Fruit fly (Drosophila melanogaster) ovary, adult (tissue): Measurements from ENCODE around the gene Hmgcl.
A peak's percentile ranks its signal among the peaks of the same experiment; 100 is the strongest.

ENCODE experiments used
- CG17801 ChIP-seq: fragments of 200-800 bp; optimal IDR thresholded peaks from 2 replicates; lab custom pipeline; 2019; ENCODE audit warnings: missing biosample characterization, mild to moderate bottlenecking, missing genetic modification characterization, moderate library complexity; ENCODE audit not compliant: partially characterized antibody

Gene Hmgcl

DNA sequence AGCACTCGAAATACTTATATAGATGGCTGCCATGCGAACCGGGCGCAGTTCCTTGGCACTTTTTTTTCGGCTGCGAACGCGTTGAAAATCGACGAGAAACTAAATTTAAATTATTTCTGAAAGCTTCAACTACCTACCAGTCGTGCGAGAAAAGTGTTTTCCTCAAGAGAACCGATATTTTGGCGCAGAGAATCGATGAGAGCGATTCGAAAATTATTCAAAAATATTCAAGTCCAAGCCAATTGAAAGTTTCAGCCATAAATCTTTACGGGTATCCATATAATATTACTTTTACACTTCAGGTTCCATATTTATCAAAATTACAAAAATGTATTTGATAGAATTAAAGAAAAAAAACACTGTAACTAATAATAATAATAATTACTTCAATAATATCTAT lies 17.5 kb upstream of the Hmgcl start, which contains the start of gene CG18304:
TSS of gene CG18304 (minus strand) at position 101 of the 400 bp plus-strand sequence.
- no peak for TF ChIP-seq CG17801 (GFP tag; lab: Kevin White, UChicago)

DNA sequence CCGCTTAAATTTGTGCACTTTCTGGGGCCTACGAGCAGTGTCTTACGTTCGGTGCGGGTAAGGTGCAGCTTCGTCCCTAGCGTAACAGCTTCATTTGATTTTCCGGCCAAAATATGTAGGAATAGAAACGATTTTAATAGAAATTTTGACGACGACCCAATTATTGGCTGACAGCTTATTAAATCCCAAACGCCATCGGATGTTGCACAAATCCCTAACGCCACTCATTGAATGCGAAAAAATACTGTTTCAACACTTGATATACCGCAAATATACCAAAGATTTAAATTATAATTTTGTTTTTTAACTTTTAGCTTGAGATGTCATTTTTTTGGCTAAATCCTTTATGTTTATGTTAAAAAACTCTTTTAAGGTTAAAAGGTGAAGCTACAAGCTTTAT lies 15.1 kb upstream of the Hmgcl start, which contains the start of gene Fgop2:
TSS of gene Fgop2 (minus strand) at position 202 of the 400 bp plus-strand sequence.
- TF ChIP-seq CG17801 (GFP tag; lab: Kevin White, UChicago): peak; percentile 30

DNA sequence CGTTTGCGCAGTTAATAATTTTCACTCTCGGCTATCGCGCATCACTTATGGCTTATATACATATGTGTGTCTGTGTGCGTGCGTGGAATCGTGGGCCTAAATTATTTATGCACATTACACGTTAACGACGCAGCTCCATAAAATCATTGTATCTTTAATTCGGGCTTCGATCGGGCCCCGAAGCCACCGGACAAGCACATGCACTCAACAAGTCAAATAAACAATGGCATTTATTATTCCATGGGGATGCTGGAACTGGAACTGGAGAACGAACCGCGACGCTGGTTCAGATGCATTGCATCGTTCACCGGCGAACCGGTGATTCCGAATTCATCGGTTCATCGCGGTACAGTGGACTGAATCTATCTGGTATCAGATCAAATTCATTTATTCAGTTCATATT lies 11.6 kb upstream of the Hmgcl start, which contains the start of gene ihog:
TSS of gene ihog (minus strand) at position 269 of the 403 bp plus-strand sequence.
- no peak for TF ChIP-seq CG17801 (GFP tag; lab: Kevin White, UChicago)

DNA sequence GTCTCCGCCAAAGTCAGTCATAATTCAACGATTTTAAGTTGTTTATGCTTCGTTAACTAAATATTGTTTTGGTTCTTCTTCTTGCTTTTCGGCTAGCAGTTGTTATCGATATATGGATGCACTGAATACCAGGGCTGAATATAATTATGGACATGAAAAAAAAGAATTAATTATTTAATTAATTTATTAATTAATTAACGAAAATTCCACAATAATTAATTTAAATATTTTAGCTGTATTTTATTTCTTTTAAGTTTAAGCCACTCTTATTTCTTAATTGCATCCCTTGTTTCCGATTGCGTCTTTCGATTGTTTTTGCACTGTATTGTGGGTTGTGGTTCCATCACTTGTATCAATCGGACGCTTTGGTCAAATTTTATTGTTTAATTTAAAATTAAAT lies 10.1 kb upstream of the Hmgcl start, which contains the start of the genes Gas41 and SA1:
TSS of gene Gas41 (minus strand) at position 112 of the 400 bp plus-strand sequence.
TSS of gene SA1 (plus strand) at position 326 of the 400 bp plus-strand sequence.
- TF ChIP-seq CG17801 (GFP tag; lab: Kevin White, UChicago): peak; percentile 18

DNA sequence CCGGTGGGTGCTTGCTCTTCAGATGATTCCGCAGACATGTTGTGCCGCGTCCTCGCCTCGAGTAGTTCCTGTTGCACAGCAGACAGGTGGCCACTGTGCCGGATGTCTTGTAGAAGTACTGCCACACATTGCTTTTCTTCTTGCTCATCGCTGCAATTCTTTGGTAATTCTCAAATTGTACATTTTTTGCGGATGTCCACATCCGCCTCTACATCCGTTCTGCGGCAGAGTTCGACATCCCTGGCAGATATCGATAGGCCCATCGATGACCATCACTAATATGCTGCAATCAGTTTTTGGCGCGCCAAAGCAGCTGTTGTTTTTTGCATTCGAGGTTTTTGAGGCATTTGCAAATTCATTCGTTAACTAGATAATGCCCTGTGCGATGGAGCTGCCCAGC lies 3.5 kb upstream of the Hmgcl start, which contains the start of the genes CG13775 and CG3430:
TSS of gene CG13775 (minus strand) at position 226 of the 400 bp plus-strand sequence.
TSS of gene CG3430 (plus strand) at position 284 of the 400 bp plus-strand sequence.
- TF ChIP-seq CG17801 (GFP tag; lab: Kevin White, UChicago): no peak

DNA sequence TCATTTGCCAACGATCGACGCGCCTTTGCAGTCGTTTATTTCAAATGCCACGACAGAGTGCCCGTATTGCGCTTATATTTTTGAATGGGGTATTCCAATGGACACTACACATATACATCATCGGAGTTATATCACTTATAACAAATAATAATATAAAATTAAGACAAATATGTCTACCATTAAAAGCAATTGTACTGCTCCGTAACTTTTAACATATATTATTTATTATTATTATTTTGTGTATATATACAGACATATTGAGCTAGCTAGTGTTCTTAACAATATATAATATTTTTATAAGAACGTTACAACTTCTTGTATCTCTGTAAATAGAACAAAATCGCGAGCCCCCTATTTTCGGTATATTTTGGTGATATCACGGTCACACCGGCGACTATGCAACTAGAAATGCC lies 3.9 kb downstream of the Hmgcl start, which contains the start of the genes sip2 and Coprox:
TSS of gene sip2 (minus strand) at position 53 of the 413 bp plus-strand sequence.
TSS of gene Coprox (plus strand) at position 400 of the 413 bp plus-strand sequence.
- peak; percentile 68 for TF ChIP-seq CG17801 (GFP tag; lab: Kevin White, UChicago)

DNA sequence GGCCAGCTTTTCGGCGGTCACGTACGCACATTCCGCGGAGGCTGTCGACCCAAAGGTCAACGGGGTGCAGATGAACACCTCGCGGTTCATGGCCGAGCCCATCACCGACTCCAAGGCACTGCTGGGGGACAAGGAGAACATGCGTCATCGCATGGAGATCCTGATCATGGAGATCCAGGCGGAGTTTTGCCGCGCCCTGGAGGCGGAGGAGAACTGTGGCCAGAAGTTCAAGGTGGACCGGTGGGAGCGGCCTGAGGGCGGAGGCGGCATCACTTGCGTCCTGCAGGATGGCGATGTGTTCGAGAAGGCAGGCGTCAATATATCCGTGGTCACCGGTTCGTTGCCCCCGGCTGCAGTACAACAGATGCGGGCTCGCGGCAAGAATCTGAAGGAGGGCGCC lies 4.5 kb downstream of the Hmgcl start:
- no peak for TF ChIP-seq CG17801 (GFP tag; lab: Kevin White, UChicago)

DNA sequence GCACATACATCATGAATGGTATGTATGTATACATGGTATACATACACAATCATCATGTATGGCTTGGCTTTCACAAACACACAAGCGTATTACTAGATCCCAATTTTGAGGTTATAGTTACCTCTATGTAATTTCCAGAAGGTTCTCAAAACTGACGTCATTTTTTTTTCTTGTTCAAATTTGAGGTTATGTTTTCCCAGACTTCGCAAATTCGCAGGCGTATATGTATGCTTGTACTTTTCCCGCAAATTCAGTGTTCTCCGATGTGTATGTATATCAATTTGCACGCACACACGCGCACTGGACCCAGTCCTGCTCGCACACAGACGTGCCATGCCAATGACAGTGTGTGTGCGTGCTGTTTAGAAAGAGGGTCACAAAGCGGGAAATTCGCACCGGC lies 6.1 kb downstream of the Hmgcl start:
- TF ChIP-seq CG17801 (GFP tag; lab: Kevin White, UChicago): no peak

DNA sequence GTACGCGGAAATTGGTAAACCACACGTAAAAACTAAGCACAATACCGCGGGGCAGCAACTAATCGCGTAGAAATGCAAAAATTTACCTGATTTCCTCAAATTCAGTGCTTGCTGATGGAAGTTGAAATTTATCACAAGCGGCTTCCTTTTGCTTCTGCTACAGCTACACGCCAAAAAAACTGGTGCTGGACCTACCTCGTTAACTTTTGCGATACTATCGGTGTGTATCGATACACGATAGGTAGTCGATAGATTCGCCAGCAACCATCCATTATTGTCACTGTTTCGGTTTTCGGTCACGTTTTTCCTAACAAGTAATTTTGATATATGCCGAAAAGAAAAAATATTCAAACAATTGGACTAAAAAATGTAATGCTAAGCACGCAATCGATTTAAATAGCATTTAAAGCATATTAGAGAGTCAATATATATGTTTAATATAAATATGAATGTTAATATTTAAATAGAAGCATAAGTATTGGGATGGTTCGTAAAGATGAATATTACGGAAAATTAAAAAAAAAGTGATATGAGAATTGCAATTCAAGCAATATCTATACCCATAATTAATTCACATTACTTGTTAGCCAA lies 7.3 kb downstream of the Hmgcl start, which contains the start of gene Sumo:
TSS of gene Sumo (minus strand) at position 223 of the 591 bp plus-strand sequence.
- TF ChIP-seq CG17801 (GFP tag; lab: Kevin White, UChicago): no peak

DNA sequence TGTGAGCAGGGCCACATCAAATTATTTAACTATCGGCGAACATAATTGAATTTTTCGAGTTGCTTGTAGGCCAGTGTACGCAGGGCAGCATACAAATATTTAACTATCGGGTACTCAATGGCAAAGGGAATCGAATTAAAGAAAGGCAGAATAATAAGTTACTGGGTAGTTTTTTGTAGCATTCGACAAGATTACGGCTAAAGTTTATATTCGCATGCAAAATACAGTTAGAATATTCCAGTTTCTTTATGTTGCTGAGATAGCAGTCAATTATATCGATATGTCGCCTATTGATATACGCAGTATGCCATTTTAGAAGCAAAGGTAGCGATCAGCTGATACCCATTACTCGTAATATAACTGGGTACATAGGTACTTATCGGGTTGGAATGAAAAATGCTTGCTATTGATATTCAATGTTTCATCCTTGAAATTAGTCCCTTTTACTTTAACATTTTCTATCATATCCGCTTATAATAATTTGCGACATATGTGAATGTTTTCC lies 7.9 kb downstream of the Hmgcl start:
- TF ChIP-seq CG17801 (GFP tag; lab: Kevin White, UChicago): peak; percentile 1

DNA sequence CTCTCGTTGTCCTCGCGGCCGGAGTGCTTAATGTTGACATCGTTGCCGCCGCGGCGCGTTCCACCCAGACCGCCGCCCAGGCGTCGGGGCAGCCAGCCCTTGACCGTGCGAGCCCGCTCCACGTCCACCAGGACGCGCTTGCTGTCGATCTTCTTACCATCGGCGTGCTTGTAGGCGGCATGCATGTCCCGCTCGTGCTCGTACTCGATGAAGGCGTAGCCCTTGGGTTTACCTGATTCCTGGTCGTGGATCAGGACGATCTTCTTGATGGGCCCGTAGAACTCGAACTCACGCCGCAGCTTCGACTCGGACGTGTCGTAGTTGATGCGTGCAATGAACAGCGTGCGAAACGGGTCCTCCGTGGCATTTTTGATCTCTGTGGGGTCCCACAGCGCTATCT lies 10.6 kb downstream of the Hmgcl start:
- no peak for TF ChIP-seq CG17801 (GFP tag; lab: Kevin White, UChicago)

DNA sequence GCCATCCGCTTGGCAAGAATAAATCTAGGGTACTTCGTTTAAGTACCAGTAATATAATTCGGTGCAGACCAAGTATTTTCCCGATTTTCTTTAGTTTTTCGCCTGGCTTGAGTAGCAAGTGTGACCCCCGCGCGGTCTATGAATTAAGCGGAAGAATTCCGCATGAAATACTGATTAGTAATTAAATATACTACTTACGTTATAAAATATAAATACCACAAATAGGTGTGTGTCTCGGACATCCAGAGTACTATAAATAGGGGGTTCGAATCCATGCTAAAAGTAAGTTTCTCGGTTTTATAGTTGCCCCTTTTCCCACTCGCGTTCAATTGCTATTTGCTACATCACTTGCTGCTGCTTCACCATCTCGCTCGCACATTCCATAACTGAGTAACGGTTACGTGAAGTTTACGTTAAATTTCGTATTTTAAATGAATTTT lies 11.4 kb downstream of the Hmgcl start, which contains the start of gene snRNP-U1-70K:
TSS of gene snRNP-U1-70K (minus strand) at position 141 of the 440 bp plus-strand sequence.
- TF ChIP-seq CG17801 (GFP tag; lab: Kevin White, UChicago): no peak

DNA sequence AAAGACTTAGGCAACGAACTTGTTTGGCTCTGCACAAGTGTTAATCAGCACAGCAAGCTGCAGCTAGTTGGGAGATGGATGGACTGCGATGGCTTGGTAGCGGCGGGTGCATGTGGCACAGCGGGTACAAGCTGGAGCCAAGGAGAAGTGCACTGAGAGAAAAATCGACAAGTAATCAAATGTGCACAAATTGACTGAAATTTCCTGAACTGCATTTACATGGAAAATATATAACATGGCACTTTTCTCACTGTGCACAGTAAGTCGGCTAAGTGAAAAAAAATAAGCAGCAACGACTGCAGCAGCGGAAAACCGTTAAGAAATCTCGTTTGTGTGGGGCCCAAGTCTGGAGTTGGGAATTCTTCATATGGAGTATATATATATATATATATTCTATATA lies 30.9 kb downstream of the Hmgcl start:
- TF ChIP-seq CG17801 (GFP tag; lab: Kevin White, UChicago): no peak

DNA sequence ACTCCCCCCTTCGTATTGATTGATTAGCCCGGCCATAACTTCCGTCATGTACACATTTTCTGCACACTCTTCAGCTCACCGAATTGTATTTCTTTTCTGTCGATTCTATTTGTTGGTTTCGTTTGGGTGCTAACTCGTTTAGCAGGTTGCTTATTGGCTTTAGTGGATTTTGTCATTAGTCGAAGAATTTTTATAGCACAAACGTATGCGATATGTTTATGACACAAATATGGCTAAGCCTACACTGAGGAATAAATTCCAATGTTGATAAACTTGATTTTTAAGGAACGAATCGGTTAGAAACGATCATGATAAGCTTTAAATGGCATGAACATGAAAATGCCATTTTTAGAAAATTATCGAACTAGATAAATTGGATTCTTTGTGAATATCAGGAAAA lies 38.6 kb downstream of the Hmgcl start:
- no peak for TF ChIP-seq CG17801 (GFP tag; lab: Kevin White, UChicago)

DNA sequence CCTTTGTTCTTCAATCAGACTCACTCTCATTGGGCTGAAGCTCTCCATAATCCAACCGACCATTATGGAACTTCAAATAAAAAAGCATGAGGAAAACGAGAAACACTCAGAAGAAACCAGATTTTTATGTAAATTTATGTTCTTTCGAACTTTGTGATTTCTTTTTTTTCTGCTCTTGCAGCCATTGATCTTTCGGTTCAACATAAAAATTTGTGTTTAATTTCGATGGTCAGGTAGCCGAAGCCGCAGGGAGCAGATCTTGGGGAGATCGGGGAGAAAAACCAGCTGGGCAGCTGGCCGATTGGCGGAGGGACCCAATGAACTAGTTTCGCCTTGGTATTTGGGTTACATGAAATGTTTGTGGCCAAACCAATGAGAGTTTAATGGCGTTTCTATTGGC lies 44.1 kb downstream of the Hmgcl start:
- no peak for TF ChIP-seq CG17801 (GFP tag; lab: Kevin White, UChicago)
